Worm (Caenorhabditis elegans) whole organism, young adult: Measurements from ENCODE around the gene ipla-7.

Experiments used
- F10E7.11 ChIP-seq: sonication (generic microtip); optimal IDR thresholded peaks from 2 replicates; lab custom pipeline; 2017; ENCODE audit warnings: mild to moderate bottlenecking, missing genetic modification characterization, moderate library complexity, missing compliant biosample characterization
- F37B4.10 ChIP-seq: fragments of 200-800 bp; sonication (Bioruptor generic); IDR thresholded peaks from 2 replicates; pipeline ENCODE4 v1.3.6; 2022; ENCODE audit warnings: missing genetic modification characterization, missing compliant biosample characterization
- F39B2.1 ChIP-seq: fragments of 200-800 bp; sonication (Bioruptor generic); IDR thresholded peaks from 2 replicates; pipeline ENCODE4 v1.3.6; 2022; ENCODE audit warnings: missing genetic modification reagents, missing genetic modification characterization, missing compliant biosample characterization
- K11D2.4 ChIP-seq: fragments of 200-800 bp; sonication (Bioruptor generic); IDR thresholded peaks from 2 replicates; pipeline ENCODE4 v1.3.6; 2022; ENCODE audit warnings: missing genetic modification reagents, missing genetic modification characterization, missing compliant biosample characterization
- athp-1 ChIP-seq: sonication (generic microtip); optimal IDR thresholded peaks from 2 replicates; lab custom pipeline; 2017; ENCODE audit warnings: mild to moderate bottlenecking, missing genetic modification characterization, missing compliant biosample characterization
- cebp-1 ChIP-seq, 2 experiments: fragments of 200-800 bp in 1 of 2; sonication (Bioruptor generic) in 1 of 2; sonication (generic microtip) in 1 of 2; IDR thresholded peaks in 1 of 2; optimal IDR thresholded peaks in 1 of 2; 2 replicates each; pipeline versions ENCODE4 v1.3.6 to Lab custom; 2017 to 2022; ENCODE audit warnings: missing compliant biosample characterization in 2 of 2, missing genetic modification characterization in 2 of 2, mild to moderate bottlenecking in 1 of 2, missing genetic modification reagents in 1 of 2, moderate library complexity in 1 of 2
- ceh-58 ChIP-seq: fragments of 200-800 bp; sonication (Bioruptor generic); IDR thresholded peaks from 2 replicates; pipeline ENCODE4 v1.3.6; 2022; ENCODE audit warnings: missing genetic modification characterization, missing compliant biosample characterization
- efl-1 ChIP-seq: fragments of 150-350 bp; optimal IDR thresholded peaks from 2 replicates; lab custom pipeline; 2014; ENCODE audit warnings: missing biosample characterization, missing genetic modification reagents, missing genetic modification characterization
- hmg-20 ChIP-seq: fragments of 200-800 bp; sonication (Bioruptor generic); IDR thresholded peaks from 2 replicates; pipeline ENCODE4 v1.3.6; 2022; ENCODE audit warnings: missing genetic modification reagents, missing genetic modification characterization, missing compliant biosample characterization
- lag-1 ChIP-seq: fragments of 200-800 bp; sonication (Bioruptor generic); IDR thresholded peaks from 2 replicates; pipeline ENCODE4 v1.3.6; 2022; ENCODE audit warnings: missing genetic modification reagents, missing genetic modification characterization, missing compliant biosample characterization
- let-607 ChIP-seq, 2 experiments: fragments of 200-800 bp in 1 of 2; sonication (Bioruptor generic) in 1 of 2; sonication (generic microtip) in 1 of 2; optimal IDR thresholded peaks; 2 replicates each; lab custom pipeline; 2016 to 2018; ENCODE audit warnings: mild to moderate bottlenecking in 2 of 2, missing compliant biosample characterization in 2 of 2, missing genetic modification characterization in 2 of 2, moderate library complexity in 2 of 2, missing genotype in 1 of 2
- madf-3 ChIP-seq: fragments of 200-800 bp; sonication (Bioruptor generic); IDR thresholded peaks from 2 replicates; pipeline ENCODE4 v1.3.6; 2022; ENCODE audit warnings: missing genetic modification reagents, missing genetic modification characterization, missing compliant biosample characterization
- mcd-1 ChIP-seq: fragments of 200-800 bp; sonication (Bioruptor generic); IDR thresholded peaks from 2 replicates; pipeline ENCODE4 v1.3.6; 2022; ENCODE audit warnings: missing genetic modification reagents, missing genetic modification characterization, missing compliant biosample characterization
- pha-4 ChIP-seq: fragments of 150-350 bp; sonication (generic microtip); optimal IDR thresholded peaks from 2 replicates; lab custom pipeline; 2014; ENCODE audit warnings: missing biosample characterization, missing genetic modification reagents, missing genetic modification characterization

ce11 chrIV:10080816-10081215 lies 18.2 kb upstream of the ipla-7 start, which contains the start of gene W01B6.6:
- TF ChIP-seq mcd-1 (GFP tag; lab: Robert Waterston, UW) (no peak), F39B2.1 (GFP tag; lab: Robert Waterston, UW) (no peak), hmg-20 (GFP tag; lab: Robert Waterston, UW) (no peak), ceh-58 (GFP tag; lab: Robert Waterston, UW) (no peak), pha-4 (no peak), K11D2.4 (GFP tag; lab: Robert Waterston, UW) (no peak), madf-3 (GFP tag; lab: Robert Waterston, UW) (no peak), lag-1 (GFP tag; lab: Robert Waterston, UW) (no peak), let-607 (tag; optimal IDR thresholded peaks at IDR 0.05; lab: Kevin White, UChicago) (no peak), cebp-1 (GFP tag; IDR thresholded peaks at IDR 0.05; lab: Robert Waterston, UW) (no peak), cebp-1 (tag; optimal IDR thresholded peaks at IDR 0.05; lab: Kevin White, UChicago) (no peak), F37B4.10 (GFP tag; lab: Robert Waterston, UW) (no peak), athp-1 (no peak), efl-1 (no peak), F10E7.11 (tag; lab: Kevin White, UChicago) (no peak)
